Fruit fly (Drosophila melanogaster): Measurements from ENCODE around the gene CG31102.

Gene CG31102

DNA sequence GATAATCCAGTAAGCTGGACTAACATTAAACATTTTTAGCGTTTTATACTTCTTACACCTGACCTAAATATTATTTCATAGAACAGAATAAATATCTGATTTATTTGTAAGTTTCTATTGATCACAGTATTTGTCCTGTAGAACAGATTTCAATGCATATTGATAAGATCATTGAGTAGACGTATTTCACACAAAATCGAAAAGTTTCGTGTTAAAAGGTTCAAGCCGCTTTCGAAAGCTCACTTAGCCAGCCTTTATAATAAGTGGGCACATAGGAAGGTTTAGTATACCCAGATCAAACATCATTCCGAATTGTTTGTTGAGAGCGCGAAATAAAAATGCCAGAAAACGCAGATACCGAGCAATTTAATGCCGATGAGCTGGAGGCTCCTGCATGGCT is 5.8 kb downstream of the CG31102 start, which contains the start of gene CG11893:
CG11893 (plus strand) TSS at position 301 of the 400 bp plus-strand sequence.
- no peak for TF ChIP-seq toe (GFP tag; optimal IDR thresholded peaks at IDR 0.05)
- peak; percentile 37 for TF ChIP-seq kay (GFP tag; ENCODE audit: borderline replicate concordance)
- TF ChIP-seq CG1620 (GFP tag; optimal IDR thresholded peaks at IDR 0.05): no peak

DNA sequence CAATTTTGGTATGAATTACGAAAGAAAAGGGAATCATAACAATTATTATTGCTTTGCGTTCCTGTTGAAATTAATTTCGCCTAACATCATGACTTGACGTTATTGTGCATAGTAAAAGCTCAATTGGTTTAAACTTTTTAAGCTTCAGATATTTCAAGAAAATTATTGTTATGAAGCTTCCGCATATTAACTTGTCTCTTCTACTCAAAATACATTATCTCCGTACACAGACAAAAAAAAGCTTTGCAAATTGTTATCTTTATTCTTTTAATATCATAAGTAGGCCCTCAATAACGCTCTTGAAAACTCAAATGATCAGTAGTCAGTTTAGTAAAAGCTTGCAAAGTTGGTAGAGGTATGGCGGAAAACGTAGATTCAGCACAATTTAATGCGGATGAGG is 8.3 kb downstream of the CG31102 start, which contains the start of gene CG13658:
CG13658 (plus strand) TSS at position 347 of the 400 bp plus-strand sequence.
- TF ChIP-seq CG33017 (tag; optimal IDR thresholded peaks at IDR 0.05) (no peak), toe (GFP tag; optimal IDR thresholded peaks at IDR 0.05) (no peak), CG14711 (tag; optimal IDR thresholded peaks at IDR 0.05) (no peak), CG11617 (GFP tag; optimal IDR thresholded peaks at IDR 0.05) (no peak), Clk (GFP tag; optimal IDR thresholded peaks at IDR 0.05) (no peak), CG5204 (GFP tag; optimal IDR thresholded peaks at IDR 0.05) (no peak), CG12768 (GFP tag; optimal IDR thresholded peaks at IDR 0.05) (peak; percentile 13), CG7101 (tag; optimal IDR thresholded peaks at IDR 0.05) (no peak), Crg-1 (GFP tag; optimal IDR thresholded peaks at IDR 0.05) (no peak), bab1 (GFP tag; optimal IDR thresholded peaks at IDR 0.05) (peak; percentile 14), kay (GFP tag; ENCODE audit: borderline replicate concordance) (peak; percentile 90), Mnt (GFP tag; optimal IDR thresholded peaks at IDR 0.05) (no peak), cic (GFP tag; optimal IDR thresholded peaks at IDR 0.05) (peak; percentile 59), CG1620 (GFP tag; optimal IDR thresholded peaks at IDR 0.05) (no peak), ovo (GFP tag; optimal IDR thresholded peaks at IDR 0.05) (no peak), tj (GFP tag; optimal IDR thresholded peaks at IDR 0.05) (no peak), cnc (optimal IDR thresholded peaks at IDR 0.05) (peak in 1 of 2 experiments; percentile 81), CG7045 (GFP tag; optimal IDR thresholded peaks at IDR 0.05) (no peak), pad (GFP tag; optimal IDR thresholded peaks at IDR 0.05) (no peak), Hr96 (GFP tag; optimal IDR thresholded peaks at IDR 0.05) (no peak)

DNA sequence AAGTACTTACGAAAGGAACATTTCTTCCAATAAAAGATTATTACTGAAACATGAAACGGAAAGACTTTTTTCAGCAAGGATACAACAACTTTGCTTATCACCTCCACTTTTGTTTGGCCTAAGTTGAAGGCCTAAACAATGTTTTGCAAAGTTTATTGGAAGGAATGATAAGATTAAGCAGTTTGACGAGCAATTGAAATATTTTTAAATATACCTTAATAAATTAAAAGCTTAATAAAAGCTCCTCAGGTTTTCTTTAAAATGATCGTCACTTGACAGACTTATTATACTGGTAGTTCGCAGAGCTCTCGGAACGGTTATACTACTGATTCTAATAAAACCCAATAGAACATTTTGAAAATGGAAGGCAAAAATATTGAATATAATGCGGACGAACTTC is 10.2 kb downstream of the CG31102 start, which contains the start of gene CG31104:
CG31104 (plus strand) TSS at position 301 of the 400 bp plus-strand sequence.
- no peak for TF ChIP-seq CG7045 (GFP tag; optimal IDR thresholded peaks at IDR 0.05)
- peak; percentile 87 for TF ChIP-seq kay (GFP tag; ENCODE audit: borderline replicate concordance)
- no peak for TF ChIP-seq bab1 (GFP tag; optimal IDR thresholded peaks at IDR 0.05)

DNA sequence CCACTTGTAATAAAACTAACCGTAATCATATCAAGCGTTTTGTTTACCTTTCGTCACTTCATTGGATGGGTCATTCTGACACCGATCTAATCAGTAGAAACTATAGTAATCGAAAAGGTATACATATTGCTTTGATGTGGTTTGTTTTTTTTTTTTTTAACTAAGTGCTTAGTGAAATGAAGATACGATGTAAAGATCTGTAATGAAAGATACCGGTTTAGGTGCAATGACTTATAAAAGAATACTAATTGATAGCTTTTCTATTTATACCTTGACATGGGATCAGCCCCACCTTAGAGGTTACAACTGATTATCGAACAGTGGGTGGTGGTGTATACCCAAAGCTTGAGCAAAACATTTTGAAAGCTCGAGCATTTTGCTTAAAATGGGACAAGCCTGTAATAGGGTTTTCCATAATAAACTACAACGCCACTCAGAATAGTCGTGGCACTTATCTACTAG is 12.2 kb downstream of the CG31102 start, which contains the start of gene CG31300:
CG31300 (plus strand) TSS at position 412 of the 462 bp plus-strand sequence.
- TF ChIP-seq CG7101 (tag; optimal IDR thresholded peaks at IDR 0.05): peak; percentile 14
- peak; percentile 33 for TF ChIP-seq CG14711 (tag; optimal IDR thresholded peaks at IDR 0.05)
- TF ChIP-seq cnc (optimal IDR thresholded peaks at IDR 0.05): no peak
- peak; percentile 3 for TF ChIP-seq CG12768 (GFP tag; optimal IDR thresholded peaks at IDR 0.05)
- TF ChIP-seq cic (GFP tag; optimal IDR thresholded peaks at IDR 0.05): peak; percentile 65

DNA sequence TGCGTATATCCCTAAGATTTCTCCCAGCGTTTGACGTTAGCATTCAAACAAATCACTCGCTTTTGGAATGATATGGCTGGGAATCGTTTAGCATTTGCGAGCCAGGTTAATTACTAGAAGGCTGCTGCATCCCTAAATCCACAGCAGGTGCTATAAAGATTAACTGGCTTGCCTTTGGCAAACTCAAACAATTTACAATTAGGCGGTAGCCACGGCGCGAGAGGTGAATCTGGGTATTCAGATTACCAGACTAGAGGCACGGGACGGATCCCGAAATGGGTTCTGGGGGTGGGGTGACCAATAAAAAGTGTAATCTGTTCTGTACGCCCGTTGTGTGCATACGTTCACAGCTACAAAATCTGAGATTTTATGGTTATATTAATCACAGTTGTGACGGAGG is 14.2 kb downstream of the CG31102 start, which contains the start of gene CG11892:
CG11892 (plus strand) TSS at position 384 of the 400 bp plus-strand sequence.
- TF ChIP-seq Clk (GFP tag; optimal IDR thresholded peaks at IDR 0.05): peak; percentile 72
- TF ChIP-seq tj (GFP tag; optimal IDR thresholded peaks at IDR 0.05): peak; percentile 39
- TF ChIP-seq CG7101 (tag; optimal IDR thresholded peaks at IDR 0.05): peak; percentile 87
- peak; percentile 20 for TF ChIP-seq Crg-1 (GFP tag; optimal IDR thresholded peaks at IDR 0.05)
- TF ChIP-seq CG5204 (GFP tag; optimal IDR thresholded peaks at IDR 0.05): peak; percentile 28
- TF ChIP-seq toe (GFP tag; optimal IDR thresholded peaks at IDR 0.05): no peak
- no peak for TF ChIP-seq Hr96 (GFP tag; optimal IDR thresholded peaks at IDR 0.05)
- no peak for TF ChIP-seq cnc (optimal IDR thresholded peaks at IDR 0.05)
- peak; percentile 93 for TF ChIP-seq cic (GFP tag; optimal IDR thresholded peaks at IDR 0.05)
- peak; percentile 89 for TF ChIP-seq CG12768 (GFP tag; optimal IDR thresholded peaks at IDR 0.05)
- TF ChIP-seq CG14711 (tag; optimal IDR thresholded peaks at IDR 0.05): peak; percentile 64
- peak; percentile 93 for TF ChIP-seq CG7045 (GFP tag; optimal IDR thresholded peaks at IDR 0.05)
- TF ChIP-seq CG1620 (GFP tag; optimal IDR thresholded peaks at IDR 0.05): no peak
- TF ChIP-seq CG33017 (tag; optimal IDR thresholded peaks at IDR 0.05): peak; percentile 89
- peak; percentile 82 for TF ChIP-seq CG11617 (GFP tag; optimal IDR thresholded peaks at IDR 0.05)
- no peak for TF ChIP-seq bab1 (GFP tag; optimal IDR thresholded peaks at IDR 0.05)
- peak; percentile 30 for TF ChIP-seq ovo (GFP tag; optimal IDR thresholded peaks at IDR 0.05)
- TF ChIP-seq kay (GFP tag; ENCODE audit: borderline replicate concordance): peak; percentile 93
- TF ChIP-seq Mnt (GFP tag; optimal IDR thresholded peaks at IDR 0.05): peak; percentile 67
- peak; percentile 68 for TF ChIP-seq pad (GFP tag; optimal IDR thresholded peaks at IDR 0.05)

DNA sequence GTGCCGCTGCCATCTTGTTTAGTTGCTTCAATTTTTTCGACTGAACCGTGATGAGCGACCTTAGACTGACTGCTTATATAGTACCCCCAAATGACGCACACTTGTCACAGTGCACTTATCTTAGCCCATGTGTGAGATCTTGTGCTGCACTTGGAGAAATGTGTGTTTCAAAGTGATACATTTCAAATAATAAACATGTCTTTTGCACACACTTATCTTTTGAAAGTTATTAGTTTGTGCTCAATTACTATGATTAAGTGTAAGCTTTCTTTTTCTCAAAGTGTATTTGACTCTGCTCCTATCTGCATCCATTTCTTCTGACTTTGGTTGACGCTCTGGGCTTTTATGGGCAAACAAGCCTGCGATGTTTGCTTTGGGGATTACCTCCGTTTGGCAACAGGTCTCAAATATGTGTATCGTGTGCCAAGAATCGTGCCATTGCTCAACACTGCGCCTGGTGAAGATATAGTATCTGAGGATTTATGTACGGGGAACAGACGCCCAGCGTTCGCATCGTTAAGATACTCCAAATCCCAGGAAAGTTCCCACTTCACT is 15.5 kb downstream of the CG31102 start, which contains the start of gene CG10514:
CG10514 (minus strand) TSS at position 51 of the 555 bp plus-strand sequence.
- TF ChIP-seq toe (GFP tag; optimal IDR thresholded peaks at IDR 0.05) (no peak), CG7101 (tag; optimal IDR thresholded peaks at IDR 0.05) (peak; percentile 57), cnc (optimal IDR thresholded peaks at IDR 0.05) (no peak), CG1620 (GFP tag; optimal IDR thresholded peaks at IDR 0.05) (no peak), ovo (GFP tag; optimal IDR thresholded peaks at IDR 0.05) (peak; percentile 23), CG12768 (GFP tag; optimal IDR thresholded peaks at IDR 0.05) (peak; percentile 53), kay (GFP tag; ENCODE audit: borderline replicate concordance) (peak; percentile 90), CG33017 (tag; optimal IDR thresholded peaks at IDR 0.05) (peak; percentile 45), Hr96 (GFP tag; optimal IDR thresholded peaks at IDR 0.05) (no peak), pad (GFP tag; optimal IDR thresholded peaks at IDR 0.05) (no peak), CG7045 (GFP tag; optimal IDR thresholded peaks at IDR 0.05) (peak; percentile 50), cic (GFP tag; optimal IDR thresholded peaks at IDR 0.05) (peak; percentile 65), Mnt (GFP tag; optimal IDR thresholded peaks at IDR 0.05) (peak; percentile 33)
